Worm (Caenorhabditis elegans): Measurements from ENCODE around the gene ifta-2.

ce11 chrIV:17265279-17265678, 36.6 kb downstream of the ifta-2 start, which contains the start of gene str-187:
- no peak for TF ChIP-seq ceh-83 (GFP tag; optimal IDR thresholded peaks at IDR 0.05)
- TF ChIP-seq unc-39 (tag; optimal IDR thresholded peaks at IDR 0.05): no peak
- no peak for TF ChIP-seq elt-1 (tag; optimal IDR thresholded peaks at IDR 0.05; ENCODE audit: borderline replicate concordance, insufficient read depth)
- no peak for TF ChIP-seq blmp-1 (tag; optimal IDR thresholded peaks at IDR 0.05)
- TF ChIP-seq sptf-1 (tag; optimal IDR thresholded peaks at IDR 0.05): no peak
- no peak for TF ChIP-seq nhr-12 (tag; optimal IDR thresholded peaks at IDR 0.05)
- TF ChIP-seq lsy-2 (tag; optimal IDR thresholded peaks at IDR 0.05): no peak
- no peak for TF ChIP-seq cnd-1 (tag; optimal IDR thresholded peaks at IDR 0.05)
- no peak for TF ChIP-seq ces-1 (GFP tag; optimal IDR thresholded peaks at IDR 0.05)
